Fruit fly (Drosophila melanogaster): ENCODE measurements around the gene CG9521.

Gene CG9521

DNA sequence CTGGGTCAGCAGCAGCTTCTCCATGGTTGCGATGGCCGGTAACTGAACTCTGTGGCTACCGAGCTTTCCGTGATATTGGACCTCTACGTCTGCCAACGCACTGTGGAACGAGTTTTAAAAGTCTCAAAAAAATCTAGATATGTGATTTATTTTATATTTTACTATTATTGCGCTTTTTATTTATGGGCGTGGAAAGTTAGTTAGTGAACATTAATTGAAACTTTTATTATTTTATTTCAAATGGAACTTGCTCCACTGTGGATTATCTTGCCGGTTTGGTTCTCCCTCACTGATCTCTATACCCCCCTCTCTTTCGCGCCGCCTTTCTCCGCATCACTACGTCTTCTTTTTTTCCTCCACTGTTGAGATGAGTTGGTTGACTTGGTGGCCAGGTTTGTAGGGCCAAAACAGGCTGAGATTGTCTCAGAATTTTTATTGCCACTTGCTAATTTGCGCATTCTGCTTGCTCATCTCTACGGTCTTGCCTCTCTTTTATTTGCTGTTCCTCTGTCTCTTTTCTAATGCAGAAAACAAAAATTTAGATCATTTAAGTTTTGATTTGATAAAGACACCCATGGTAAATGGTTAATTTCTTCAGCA is 4.2 kb downstream of the CG9521 start, which contains the start of gene CG9522 (continued):
- TF ChIP-seq C15 (GFP tag; IDR thresholded peaks at IDR 0.05) (no peak), dmrt11E (tag; optimal IDR thresholded peaks at IDR 0.05) (peak; percentile 76), CG17568 (GFP tag; optimal IDR thresholded peaks at IDR 0.05) (peak; percentile 42), Sry-δ (GFP tag; optimal IDR thresholded peaks at IDR 0.05) (peak; percentile 3), ind (GFP tag; optimal IDR thresholded peaks at IDR 0.05) (peak; percentile 64), CG33213 (GFP tag; optimal IDR thresholded peaks at IDR 0.05) (peak; percentile 30), CG12391 (tag; optimal IDR thresholded peaks at IDR 0.05) (peak; percentile 75), tx (GFP tag; optimal IDR thresholded peaks at IDR 0.05) (peak; percentile 4), E2f2 (GFP tag; IDR thresholded peaks at IDR 0.05) (peak; percentile 43; the same call in 1 of the 2 replicates), pita (GFP tag; optimal IDR thresholded peaks at IDR 0.05) (no peak), kni (GFP tag; optimal IDR thresholded peaks at IDR 0.05) (no peak), CG18619 (GFP tag; optimal IDR thresholded peaks at IDR 0.05) (peak; percentile 40), CG32772 (GFP tag; IDR thresholded peaks at IDR 0.05) (peak; percentile 65), Hmx (GFP tag; optimal IDR thresholded peaks at IDR 0.05) (no peak), CG1647 (GFP tag; optimal IDR thresholded peaks at IDR 0.05) (peak; percentile 27), ssp (GFP tag; IDR thresholded peaks at IDR 0.05) (peak; percentile 59), Myb (GFP tag; optimal IDR thresholded peaks at IDR 0.05) (peak; percentile 17), Fer2 (tag; optimal IDR thresholded peaks at IDR 0.05) (peak; percentile 25), Abd-B (GFP tag; optimal IDR thresholded peaks at IDR 0.05) (peak; percentile 10), Side (GFP tag; optimal IDR thresholded peaks at IDR 0.05) (peak; percentile 6), sens-2 (GFP tag; IDR thresholded peaks at IDR 0.05) (peak; percentile 78), CG12219 (GFP tag; optimal IDR thresholded peaks at IDR 0.05) (peak; percentile 70), Doc2 (GFP tag; IDR thresholded peaks at IDR 0.05) (no peak), kah (GFP tag; optimal IDR thresholded peaks at IDR 0.05) (peak; percentile 10), CG2875 (GFP tag; optimal IDR thresholded peaks at IDR 0.05) (peak; percentile 61), chn (GFP tag; optimal IDR thresholded peaks at IDR 0.05) (peak; percentile 49), CG10366 (GFP tag; IDR thresholded peaks at IDR 0.05) (peak; percentile 67), CG31224 (GFP tag; IDR thresholded peaks at IDR 0.05) (0 out of 2 replicates have a peak, but pooled peaks have one; percentile 32), slou (GFP tag; optimal IDR thresholded peaks at IDR 0.05) (peak; percentile 19), CG12104 (GFP tag; optimal IDR thresholded peaks at IDR 0.05) (peak; percentile 43), CG3281 (GFP tag; optimal IDR thresholded peaks at IDR 0.05) (peak; percentile 58), CG12071 (GFP tag; optimal IDR thresholded peaks at IDR 0.05) (peak; percentile 39), Bteb2 (GFP tag; optimal IDR thresholded peaks at IDR 0.05) (peak; percentile 19), CG4360 (GFP tag; IDR thresholded peaks at IDR 0.05) (0 out of 2 replicates have a peak, but pooled peaks have one; percentile 36), salm (tag; optimal IDR thresholded peaks at IDR 0.05) (peak; percentile 62), Poxn (GFP tag; IDR thresholded peaks at IDR 0.05) (no peak), HHEX (GFP tag; optimal IDR thresholded peaks at IDR 0.05) (peak; percentile 54), sna (GFP tag; IDR thresholded peaks at IDR 0.05; ENCODE audit: partially characterized antibody) (no peak), ewg (GFP tag; optimal IDR thresholded peaks at IDR 0.05) (peak; percentile 51), CoRest (tag; optimal IDR thresholded peaks at IDR 0.05) (peak; percentile 52), CG9437 (GFP tag; optimal IDR thresholded peaks at IDR 0.05) (peak; percentile 35), sc (optimal IDR thresholded peaks at IDR 0.05) (no peak), sc (GFP tag; optimal IDR thresholded peaks at IDR 0.05) (peak; percentile 51), Atf-2 (GFP tag; optimal IDR thresholded peaks at IDR 0.05) (no peak), Sox100B (GFP tag; optimal IDR thresholded peaks at IDR 0.05) (peak; percentile 42), CG15073 (GFP tag; optimal IDR thresholded peaks at IDR 0.05) (no peak), Lim3 (GFP tag; IDR thresholded peaks at IDR 0.05) (0 out of 2 replicates have a peak, but pooled peaks have one; percentile 39), Gug (GFP tag; IDR thresholded peaks at IDR 0.05) (peak; percentile 24; the same call in 2 of the 4 replicates), NC2α (GFP tag; optimal IDR thresholded peaks at IDR 0.05) (no peak), so (GFP tag; IDR thresholded peaks at IDR 0.05) (peak; percentile 51; the same call in 1 of the 3 replicates)

Measured in whole organism, embryonic.